Fruit fly (Drosophila melanogaster): ENCODE results near the gene CG14722.

DNA sequence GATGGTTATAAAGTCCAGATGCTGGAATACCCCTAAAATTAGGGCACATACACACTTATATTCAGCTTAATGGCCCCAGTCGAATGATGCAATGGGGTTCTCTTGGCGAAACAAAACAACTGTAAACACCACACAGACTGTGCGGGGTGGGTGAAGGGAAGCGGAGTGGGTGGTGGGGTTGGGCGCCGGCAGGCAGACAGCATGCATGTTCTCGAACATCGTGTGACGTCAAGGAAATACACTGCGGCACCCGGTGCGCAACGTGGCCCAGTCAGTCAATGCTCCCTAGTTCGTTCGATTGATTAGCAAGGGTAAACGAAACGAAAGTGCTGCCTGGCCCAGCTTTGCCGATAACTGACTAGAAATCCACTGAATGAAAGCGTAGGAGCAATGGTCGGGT is 20.8 kb downstream of the CG14722 start:
- no peak for TF ChIP-seq CG11294 (GFP tag; IDR thresholded peaks at IDR 0.05)
- TF ChIP-seq Hr39 (GFP tag; optimal IDR thresholded peaks at IDR 0.05) = no peak
- no peak for TF ChIP-seq net (GFP tag; optimal IDR thresholded peaks at IDR 0.05)
- TF ChIP-seq CG10669 (GFP tag; optimal IDR thresholded peaks at IDR 0.05) = no peak
- no peak for TF ChIP-seq dac (GFP tag; optimal IDR thresholded peaks at IDR 0.05)
